Worm (Caenorhabditis elegans): ENCODE data around the gene sri-74.
"Not testable (repeated sequence)": the region's sequence is repeated elsewhere in the genome, so short reads cannot be mapped to it uniquely, and the experiment has no call there.

Gene sri-74

ce11 chrII:2605319-2605718 lies 22.4 kb upstream of the sri-74 start, which contains the start of gene sri-77:
Gene sri-77, minus strand, starts transcription at chrII:2605419.
- TF ChIP-seq dao-5 (tag; optimal IDR thresholded peaks at IDR 0.05) (no peak), him-1 (tag; optimal IDR thresholded peaks at IDR 0.05) (no peak), W03F9.2 (tag; optimal IDR thresholded peaks at IDR 0.05) (no peak)

- TF ChIP-seq him-1 (tag; optimal IDR thresholded peaks at IDR 0.05) (no peak), W03F9.2 (tag; optimal IDR thresholded peaks at IDR 0.05) (no peak), dao-5 (tag; optimal IDR thresholded peaks at IDR 0.05) (no peak)
Observed at ce11 chrII:2600931-2601330, 18.0 kb upstream of the sri-74 start.

ce11 chrII:2600176-2600575 lies 17.2 kb upstream of the sri-74 start, which contains the start of gene F33H12.1:
Gene F33H12.1, plus strand, starts transcription at chrII:2600476.
- TF ChIP-seq W03F9.2, dao-5, him-1 (tag; optimal IDR thresholded peaks at IDR 0.05): not testable (repeated sequence)

- TF ChIP-seq him-1 (tag; optimal IDR thresholded peaks at IDR 0.05): no peak
- TF ChIP-seq dao-5 (tag; optimal IDR thresholded peaks at IDR 0.05): no peak
- no peak for TF ChIP-seq W03F9.2 (tag; optimal IDR thresholded peaks at IDR 0.05)
Observed at ce11 chrII:2586861-2587554, 4.1 kb upstream of the sri-74 start, which contains the start of the genes F33H12.7 and sri-39. Gene F33H12.7, minus strand, starts transcription at chrII:2586911. Gene sri-39, plus strand, starts transcription at chrII:2587504.

- TF ChIP-seq dao-5 (tag; optimal IDR thresholded peaks at IDR 0.05): no peak
- no peak for TF ChIP-seq him-1 (tag; optimal IDR thresholded peaks at IDR 0.05)
- TF ChIP-seq W03F9.2 (tag; optimal IDR thresholded peaks at IDR 0.05): no peak
Observed at ce11 chrII:2585493-2585892, 2.5 kb upstream of the sri-74 start, which contains the start of gene sri-36. Gene sri-36, minus strand, starts transcription at chrII:2585593.

ce11 chrII:2578216-2578615 lies 4.7 kb downstream of the sri-74 start:
- TF ChIP-seq dao-5 (tag; optimal IDR thresholded peaks at IDR 0.05): no peak
- no peak for TF ChIP-seq W03F9.2 (tag; optimal IDR thresholded peaks at IDR 0.05)
- TF ChIP-seq him-1 (tag; optimal IDR thresholded peaks at IDR 0.05): no peak

ce11 chrII:2564899-2565298 lies 18.0 kb downstream of the sri-74 start, which contains the start of gene usp-39:
Gene usp-39, plus strand, starts transcription at chrII:2565275.
- no peak for TF ChIP-seq dao-5 (tag; optimal IDR thresholded peaks at IDR 0.05)
- peak; percentile 52 for TF ChIP-seq him-1 (tag; optimal IDR thresholded peaks at IDR 0.05)
- peak; percentile 86 for TF ChIP-seq W03F9.2 (tag; optimal IDR thresholded peaks at IDR 0.05)

ce11 chrII:2563973-2564372 lies 19.0 kb downstream of the sri-74 start, which contains the start of gene nep-18:
Gene nep-18, minus strand, starts transcription at chrII:2564073.
- TF ChIP-seq him-1 (tag; optimal IDR thresholded peaks at IDR 0.05): no peak

- TF ChIP-seq dao-5, him-1, W03F9.2 (tag; optimal IDR thresholded peaks at IDR 0.05): not testable (repeated sequence)
Observed at ce11 chrII:2553662-2554061, 29.3 kb downstream of the sri-74 start, which contains the start of gene K02F6.1. Gene K02F6.1, plus strand, starts transcription at chrII:2553962.

ce11 chrII:2553030-2553429 lies 29.9 kb downstream of the sri-74 start:
- TF ChIP-seq dao-5 (tag; optimal IDR thresholded peaks at IDR 0.05): no peak
- TF ChIP-seq him-1 (tag; optimal IDR thresholded peaks at IDR 0.05): no peak
- TF ChIP-seq W03F9.2 (tag; optimal IDR thresholded peaks at IDR 0.05): no peak

ce11 chrII:2545925-2546324 lies 37.0 kb downstream of the sri-74 start, which contains the start of gene K02F6.3:
Gene K02F6.3, plus strand, starts transcription at chrII:2546225.
- TF ChIP-seq him-1 (tag; optimal IDR thresholded peaks at IDR 0.05) (no peak), dao-5 (tag; optimal IDR thresholded peaks at IDR 0.05) (no peak), W03F9.2 (tag; optimal IDR thresholded peaks at IDR 0.05) (no peak)

ce11 chrII:2538194-2538593 lies 44.8 kb downstream of the sri-74 start, which contains the start of gene K02F6.4:
Gene K02F6.4, plus strand, starts transcription at chrII:2538494.
- TF ChIP-seq W03F9.2 (tag; optimal IDR thresholded peaks at IDR 0.05) (no peak), dao-5 (tag; optimal IDR thresholded peaks at IDR 0.05) (no peak), him-1 (tag; optimal IDR thresholded peaks at IDR 0.05) (no peak)

ce11 chrII:2537754-2538153 lies 45.2 kb downstream of the sri-74 start, which contains the start of gene K02F6.7:
Gene K02F6.7, minus strand, starts transcription at chrII:2537854.
- TF ChIP-seq him-1 (tag; optimal IDR thresholded peaks at IDR 0.05) (no peak), dao-5 (tag; optimal IDR thresholded peaks at IDR 0.05) (no peak), W03F9.2 (tag; optimal IDR thresholded peaks at IDR 0.05) (no peak)

- not testable (repeated sequence) for TF ChIP-seq him-1, W03F9.2, dao-5 (tag; optimal IDR thresholded peaks at IDR 0.05)
Observed at ce11 chrII:2534952-2535351, 48.0 kb downstream of the sri-74 start, which contains the start of gene K02F6.8. Gene K02F6.8, minus strand, starts transcription at chrII:2535052.
